Worm (Caenorhabditis elegans) whole organism, midembryonic: ENCODE measurements around the gene fbxa-127.
A peak's percentile ranks its signal among the peaks of the same experiment; 100 is the strongest.

Source experiments
- T22C8.4 ChIP-seq: fragments of 200-800 bp; sonication (Bioruptor generic); IDR thresholded peaks from 2 replicates; pipeline ENCODE4 v1.3.6; 2022; ENCODE audit warnings: missing genetic modification characterization, missing compliant biosample characterization
- cog-1 ChIP-seq: sonication (generic microtip); optimal IDR thresholded peaks from 2 replicates; lab custom pipeline; 2016; ENCODE audit warnings: missing genetic modification characterization, missing compliant biosample characterization
- flt-1 ChIP-seq: fragments of 200-800 bp; sonication (Bioruptor generic); IDR thresholded peaks from 2 replicates; pipeline ENCODE4 v1.3.6; 2022; ENCODE audit warnings: missing genetic modification characterization, missing compliant biosample characterization
- klf-2 ChIP-seq: fragments of 200-800 bp; sonication (Bioruptor generic); conservative IDR thresholded peaks from 2 replicates; pipeline ENCODE4 v1.3.6; 2022; ENCODE audit warnings: missing genetic modification reagents, missing genetic modification characterization, missing compliant biosample characterization
- med-1 ChIP-seq: sonication (generic microtip); optimal IDR thresholded peaks from 2 replicates; lab custom pipeline; 2017; ENCODE audit warnings: missing genetic modification characterization, mild to moderate bottlenecking, missing compliant biosample characterization, antibody characterized with exemption, missing genetic modification reagents; ENCODE audit not compliant: insufficient read depth
- ref-1 ChIP-seq: fragments of 200-800 bp; sonication (Bioruptor generic); conservative IDR thresholded peaks from 2 replicates; pipeline ENCODE4 v1.3.6; 2022; ENCODE audit warnings: missing genetic modification reagents, missing genetic modification characterization, missing compliant biosample characterization
- tab-1 ChIP-seq: fragments of 200-800 bp; sonication (Bioruptor generic); IDR thresholded peaks from 2 replicates; pipeline ENCODE4 v1.3.6; 2022; ENCODE audit warnings: missing genetic modification characterization, missing compliant biosample characterization
- ztf-23 ChIP-seq: fragments of 200-800 bp; sonication (Bioruptor generic); IDR thresholded peaks from 2 replicates; pipeline ENCODE4 v1.3.6; 2022; ENCODE audit warnings: missing genetic modification reagents, missing genetic modification characterization, missing compliant biosample characterization
- ztf-29 ChIP-seq: fragments of 200-800 bp; sonication (Bioruptor generic); IDR thresholded peaks from 2 replicates; pipeline ENCODE4 v1.3.6; 2022; ENCODE audit warnings: missing genetic modification reagents, missing genetic modification characterization, missing compliant biosample characterization

ce11 chrV:16699752-16700259 is 28.7 kb upstream of the fbxa-127 start, which contains the start of gene Y70C5C.1:
- TF ChIP-seq flt-1 (GFP tag; lab: Robert Waterston, UW) (peak; percentile 73; the same call in 1 of the 2 replicates), cog-1 (tag; lab: Kevin White, UChicago) (no peak), med-1 (GFP tag; lab: Kevin White, UChicago) (no peak), ztf-29 (GFP tag; lab: Robert Waterston, UW) (no peak), klf-2 (no peak), T22C8.4 (no peak), ref-1 (GFP tag; lab: Robert Waterston, UW) (no peak), ztf-23 (peak; percentile 67), tab-1 (GFP tag; lab: Robert Waterston, UW) (no peak)
